Fruit fly (Drosophila melanogaster) whole organism, embryonic: ENCODE results near the gene RpL24.

Experiments used
- BEAF-32 ChIP-seq: fragments of 200-800 bp; sonication (Bioruptor generic); optimal IDR thresholded peaks from 3 replicates; lab custom pipeline; 2017; ENCODE audit warnings: missing biosample characterization, missing genetic modification characterization, mild to moderate bottlenecking, moderate library complexity, missing genetic modification reagents
- CG10209 ChIP-seq: fragments of 200-800 bp; sonication (Bioruptor generic); optimal IDR thresholded peaks from 3 replicates; lab custom pipeline; 2017; ENCODE audit warnings: missing biosample characterization, mild to moderate bottlenecking, missing genetic modification characterization, missing genetic modification reagents
- CG10267 ChIP-seq: fragments of 200-800 bp; sonication (Bioruptor generic); optimal IDR thresholded peaks from 2 replicates; lab custom pipeline; 2018; ENCODE audit warnings: missing biosample characterization, mild to moderate bottlenecking, missing genetic modification characterization, moderate library complexity
- CG12219 ChIP-seq: fragments of 200-800 bp; sonication (Bioruptor generic); optimal IDR thresholded peaks from 3 replicates; lab custom pipeline; 2018; ENCODE audit warnings: missing biosample characterization, mild to moderate bottlenecking, missing genetic modification characterization
- CG12659 ChIP-seq: fragments of 200-800 bp; sonication (Bioruptor generic); optimal IDR thresholded peaks from 3 replicates; lab custom pipeline; 2017; ENCODE audit warnings: mild to moderate bottlenecking, missing biosample characterization, missing genetic modification reagents, missing genetic modification characterization
- CG13287 ChIP-seq: fragments of 200-800 bp; sonication (Bioruptor generic); IDR thresholded peaks from 2 replicates; pipeline ENCODE4 v1.3.6; 2022; ENCODE audit warnings: missing biosample characterization, missing genetic modification characterization; ENCODE audit not compliant: partially characterized antibody
- CG13624 ChIP-seq: fragments of 200-800 bp; sonication (Bioruptor generic); optimal IDR thresholded peaks from 2 replicates; lab custom pipeline; 2016; ENCODE audit warnings: missing biosample characterization, missing genetic modification characterization
- CG14441 ChIP-seq: fragments of 200-800 bp; sonication (Bioruptor generic); IDR thresholded peaks from 2 replicates; pipeline ENCODE4 v1.3.6; 2022; ENCODE audit warnings: missing biosample characterization, missing genetic modification characterization
- CG17361 ChIP-seq: fragments of 200-800 bp; sonication (Bioruptor generic); IDR thresholded peaks from 3 replicates; pipeline ENCODE4 v1.3.6; 2022; ENCODE audit warnings: missing biosample characterization, missing genetic modification characterization
- CG17802 ChIP-seq: fragments of 200-800 bp; sonication (Bioruptor generic); optimal IDR thresholded peaks from 2 replicates; lab custom pipeline; 2018; ENCODE audit warnings: missing biosample characterization, mild to moderate bottlenecking, missing genetic modification characterization, moderate library complexity
- CG1792 ChIP-seq: fragments of 200-800 bp; sonication (Bioruptor generic); optimal IDR thresholded peaks from 2 replicates; lab custom pipeline; 2016; ENCODE audit warnings: missing biosample characterization, missing genetic modification characterization
- CG18262 ChIP-seq: fragments of 200-800 bp; optimal IDR thresholded peaks from 3 replicates; lab custom pipeline; 2019; ENCODE audit warnings: missing biosample characterization, mild to moderate bottlenecking, missing genetic modification characterization, moderate library complexity
- CG31224 ChIP-seq: fragments of 200-800 bp; sonication (Bioruptor generic); IDR thresholded peaks from 2 replicates; pipeline ENCODE4 v1.3.6; 2022; ENCODE audit warnings: missing biosample characterization, missing genetic modification characterization
- CG3281 ChIP-seq: fragments of 200-800 bp; sonication (Bioruptor generic); optimal IDR thresholded peaks from 3 replicates; lab custom pipeline; 2017; ENCODE audit warnings: missing biosample characterization, mild to moderate bottlenecking, missing genetic modification characterization
- CG42726 ChIP-seq: fragments of 200-800 bp; sonication (Bioruptor generic); IDR thresholded peaks from 2 replicates; pipeline ENCODE4 v1.3.6; 2022; ENCODE audit warnings: missing biosample characterization, missing genetic modification characterization; ENCODE audit not compliant: partially characterized antibody
- CG6689 ChIP-seq: fragments of 200-800 bp; sonication (Bioruptor generic); IDR thresholded peaks from 2 replicates; pipeline ENCODE4 v1.3.6; 2022; ENCODE audit warnings: missing biosample characterization, missing genetic modification characterization
- CG7928 ChIP-seq: fragments of 200-800 bp; sonication (Bioruptor generic); optimal IDR thresholded peaks from 2 replicates; lab custom pipeline; 2017; ENCODE audit warnings: missing biosample characterization, mild to moderate bottlenecking, missing genetic modification characterization
- CG7987 ChIP-seq: fragments of 200-800 bp; sonication (Bioruptor generic); optimal IDR thresholded peaks from 2 replicates; lab custom pipeline; 2018; ENCODE audit warnings: missing biosample characterization, mild to moderate bottlenecking, missing genetic modification characterization, moderate library complexity
- CG8089 ChIP-seq: fragments of 200-800 bp; sonication (Bioruptor generic); optimal IDR thresholded peaks from 3 replicates; lab custom pipeline; 2016; ENCODE audit warnings: missing biosample characterization, missing genetic modification characterization
- CG8359 ChIP-seq: fragments of 200-800 bp; sonication (Bioruptor generic); optimal IDR thresholded peaks from 2 replicates; lab custom pipeline; 2017; ENCODE audit warnings: missing biosample characterization, mild to moderate bottlenecking, missing genetic modification characterization, borderline replicate concordance
- CG9215 ChIP-seq: fragments of 200-800 bp; sonication (Bioruptor generic); IDR thresholded peaks from 2 replicates; pipeline ENCODE4 v1.3.6; 2022; ENCODE audit warnings: missing biosample characterization, missing genetic modification characterization
- CG9876 ChIP-seq: fragments of 200-800 bp; sonication (Bioruptor generic); optimal IDR thresholded peaks from 2 replicates; lab custom pipeline; 2016; ENCODE audit warnings: missing biosample characterization, missing genetic modification characterization
- D19A ChIP-seq: fragments of 200-800 bp; optimal IDR thresholded peaks from 3 replicates; lab custom pipeline; 2019; ENCODE audit warnings: missing biosample characterization, mild to moderate bottlenecking, missing genetic modification characterization, moderate library complexity
- Dek ChIP-seq: fragments of 200-800 bp; sonication (Bioruptor generic); optimal IDR thresholded peaks from 3 replicates; lab custom pipeline; 2019; ENCODE audit warnings: missing biosample characterization, mild to moderate bottlenecking, missing genetic modification characterization, moderate library complexity
- GATAe ChIP-seq: fragments of 200-800 bp; sonication (Bioruptor generic); conservative IDR thresholded peaks from 2 replicates; pipeline ENCODE4 v1.3.6; 2022; ENCODE audit warnings: missing biosample characterization, missing genetic modification characterization
- H2.0 ChIP-seq: fragments of 200-800 bp; sonication (Bioruptor generic); IDR thresholded peaks from 2 replicates; pipeline ENCODE4 v1.3.6; 2022; ENCODE audit warnings: missing biosample characterization, missing genetic modification characterization
- HmgZ ChIP-seq: fragments of 200-800 bp; sonication (Bioruptor generic); optimal IDR thresholded peaks from 2 replicates; lab custom pipeline; 2018; ENCODE audit warnings: missing biosample characterization, mild to moderate bottlenecking, missing genetic modification characterization
- Nf-YA ChIP-seq: fragments of 200-800 bp; sonication (Bioruptor generic); IDR thresholded peaks from 2 replicates; pipeline ENCODE4 v1.3.6; 2022; ENCODE audit warnings: missing biosample characterization, missing genetic modification characterization
- Nf-YB ChIP-seq: fragments of 200-800 bp; sonication (Bioruptor generic); optimal IDR thresholded peaks from 3 replicates; lab custom pipeline; 2019; ENCODE audit warnings: missing biosample characterization, mild to moderate bottlenecking, missing genetic modification characterization, moderate library complexity
- Usf ChIP-seq: fragments of 200-800 bp; sonication (Bioruptor generic); optimal IDR thresholded peaks from 2 replicates; lab custom pipeline; 2017; ENCODE audit warnings: missing genotype, missing biosample characterization, missing genetic modification characterization
- YL-1 ChIP-seq: fragments of 200-800 bp; sonication (Bioruptor generic); optimal IDR thresholded peaks from 3 replicates; lab custom pipeline; 2017; ENCODE audit warnings: missing biosample characterization, mild to moderate bottlenecking, missing genetic modification characterization
- cg ChIP-seq: fragments of 200-800 bp; sonication (Bioruptor generic); optimal IDR thresholded peaks from 3 replicates; lab custom pipeline; 2019; ENCODE audit warnings: missing biosample characterization, mild to moderate bottlenecking, missing genetic modification characterization, moderate library complexity
- cwo ChIP-seq: fragments of 200-800 bp; sonication (Bioruptor generic); optimal IDR thresholded peaks from 3 replicates; lab custom pipeline; 2017; ENCODE audit warnings: missing biosample characterization, missing genetic modification characterization, mild to moderate bottlenecking, moderate library complexity, missing genetic modification reagents
- dm ChIP-seq: fragments of 200-800 bp; sonication (Bioruptor generic); optimal IDR thresholded peaks from 3 replicates; lab custom pipeline; 2016; ENCODE audit warnings: missing biosample characterization, missing genetic modification characterization
- dysf ChIP-seq: fragments of 200-800 bp; sonication (Bioruptor generic); IDR thresholded peaks from 3 replicates; pipeline ENCODE4 v1.3.6; 2022; ENCODE audit warnings: missing biosample characterization, missing genetic modification characterization
- eyg ChIP-seq: fragments of 200-800 bp; sonication (Bioruptor generic); optimal IDR thresholded peaks from 3 replicates; lab custom pipeline; 2016; ENCODE audit warnings: missing biosample characterization, missing genetic modification characterization
- ftz-f1 ChIP-seq: fragments of 200-800 bp; sonication (Bioruptor generic); optimal IDR thresholded peaks from 2 replicates; lab custom pipeline; 2016; ENCODE audit warnings: missing biosample characterization, missing genetic modification characterization
- gsb-n ChIP-seq: fragments of 200-800 bp; sonication (Bioruptor generic); optimal IDR thresholded peaks from 3 replicates; lab custom pipeline; 2018; ENCODE audit warnings: missing biosample characterization, mild to moderate bottlenecking, missing genetic modification characterization
- hb ChIP-seq: fragments of 200-800 bp; sonication (Bioruptor generic); IDR thresholded peaks from 3 replicates; pipeline ENCODE4 v1.3.6; 2022; ENCODE audit warnings: missing biosample characterization, missing genetic modification characterization; ENCODE audit not compliant: partially characterized antibody
- lab ChIP-seq: fragments of 200-800 bp; sonication (Bioruptor generic); optimal IDR thresholded peaks from 3 replicates; lab custom pipeline; 2017; ENCODE audit warnings: missing biosample characterization, missing genetic modification characterization, mild to moderate bottlenecking, moderate library complexity, missing genetic modification reagents
- lbe ChIP-seq: fragments of 200-800 bp; sonication (Bioruptor generic); optimal IDR thresholded peaks from 2 replicates; lab custom pipeline; 2016; ENCODE audit warnings: missing biosample characterization, mild to moderate bottlenecking, missing genetic modification characterization
- lola ChIP-seq, 3 experiments: fragments of >200 bp in 2 of 3; fragments of 200-800 bp in 1 of 3; sonication (Bioruptor generic) in 1 of 3; optimal IDR thresholded peaks; 2 replicates each; lab custom pipeline; 2017 to 2019; ENCODE audit warnings: missing biosample characterization in 3 of 3, missing genetic modification characterization in 3 of 3, mild to moderate bottlenecking in 1 of 3, moderate library complexity in 1 of 3
- mirr ChIP-seq: fragments of 200-800 bp; sonication (Bioruptor generic); optimal IDR thresholded peaks from 3 replicates; lab custom pipeline; 2018; ENCODE audit warnings: missing biosample characterization, mild to moderate bottlenecking, missing genetic modification characterization
- pzg ChIP-seq: fragments of 200-800 bp; sonication (Bioruptor generic); optimal IDR thresholded peaks from 3 replicates; lab custom pipeline; 2018; ENCODE audit warnings: missing biosample characterization, mild to moderate bottlenecking, missing genetic modification characterization, moderate library complexity
- tap ChIP-seq: fragments of 200-800 bp; optimal IDR thresholded peaks from 3 replicates; lab custom pipeline; 2019; ENCODE audit warnings: missing biosample characterization, mild to moderate bottlenecking, missing genetic modification characterization, moderate library complexity
- tna ChIP-seq: fragments of 200-800 bp; sonication (Bioruptor generic); IDR thresholded peaks from 2 replicates; pipeline ENCODE4 v1.3.6; 2022; ENCODE audit warnings: missing biosample characterization, missing genetic modification characterization; ENCODE audit not compliant: partially characterized antibody
- unpg ChIP-seq: fragments of 200-800 bp; sonication (Bioruptor generic); optimal IDR thresholded peaks from 3 replicates; lab custom pipeline; 2018; ENCODE audit warnings: missing biosample characterization, mild to moderate bottlenecking, missing genetic modification characterization, moderate library complexity
- vfl ChIP-seq: fragments of 200-800 bp; sonication (Bioruptor generic); optimal IDR thresholded peaks from 2 replicates; lab custom pipeline; 2016; ENCODE audit warnings: missing biosample characterization, missing genetic modification characterization
- vnd ChIP-seq: fragments of 200-800 bp; sonication (Bioruptor generic); IDR thresholded peaks from 3 replicates; pipeline ENCODE4 v1.3.6; 2022; ENCODE audit warnings: missing biosample characterization, missing genetic modification characterization; ENCODE audit not compliant: partially characterized antibody

RpL24 gene

DNA sequence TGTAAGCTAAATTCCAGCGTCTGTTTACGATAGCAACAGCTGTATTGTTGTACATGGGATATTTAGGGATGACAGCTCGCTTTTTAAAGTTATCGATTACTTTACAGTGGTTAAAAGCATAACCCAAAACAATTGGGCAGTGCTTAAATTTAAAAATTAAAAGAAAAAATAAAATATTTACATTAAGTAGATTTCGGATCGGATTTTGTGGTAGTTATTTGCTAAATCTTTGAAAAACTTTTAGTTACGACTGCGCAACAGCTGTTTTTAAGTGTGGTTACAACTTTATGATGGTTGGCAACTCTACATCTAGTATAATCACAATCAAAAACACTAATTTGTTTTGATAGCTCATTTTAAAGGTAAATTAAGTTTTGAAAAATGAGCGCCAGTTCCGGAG lies 7.7 kb downstream of the RpL24 start, which contains the start of the genes Ing5 and CG7099 (continued):
- TF ChIP-seq Nf-YA (peak; percentile 89), YL-1 (GFP tag; lab: Kevin White, UChicago) (peak; percentile 92), CG6689 (GFP tag; lab: Robert Waterston, UW) (peak; percentile 96), CG10267 (tag; lab: Kevin White, UChicago) (peak; percentile 91), cg (GFP tag; lab: Kevin White, UChicago) (no peak), dm (GFP tag; lab: Kevin White, UChicago) (peak; percentile 62), CG12659 (GFP tag; lab: Kevin White, UChicago) (peak; percentile 97), GATAe (GFP tag; lab: Robert Waterston, UW) (peak; percentile 92), tap (peak; percentile 93), CG10209 (peak; percentile 95), CG42726 (GFP tag; lab: Robert Waterston, UW) (0 out of 2 replicates have a peak, but pooled peaks have one; percentile 48), CG14441 (GFP tag; lab: Robert Waterston, UW) (peak; percentile 98), vnd (peak; percentile 57; the same call in 1 of the 3 replicates), Dek (tag; lab: Kevin White, UChicago) (peak; percentile 94), CG9876 (GFP tag; lab: Kevin White, UChicago) (peak; percentile 75), CG8089 (GFP tag; lab: Kevin White, UChicago) (peak; percentile 77), ftz-f1 (GFP tag; lab: Kevin White, UChicago) (peak; percentile 18), CG7928 (peak; percentile 77), vfl (GFP tag; lab: Kevin White, UChicago) (peak; percentile 94), lab (GFP tag; lab: Kevin White, UChicago) (peak; percentile 97), CG7987 (peak; percentile 89), lola (GFP tag; optimal IDR thresholded peaks at IDR 0.05; lab: Kevin White, UChicago) (peak in 1 of 3 experiments; percentile 94), CG17361 (GFP tag; lab: Robert Waterston, UW) (peak; percentile 97), CG13624 (GFP tag; lab: Kevin White, UChicago) (peak; percentile 87), tna (GFP tag; lab: Robert Waterston, UW) (no peak), CG17802 (tag; lab: Kevin White, UChicago) (peak; percentile 87), cwo (peak; percentile 90), CG8359 (GFP tag; lab: Kevin White, UChicago) (peak; percentile 73), CG13287 (GFP tag; lab: Robert Waterston, UW) (peak; percentile 83), H2.0 (GFP tag; lab: Robert Waterston, UW) (peak; percentile 96), unpg (peak; percentile 97), CG18262 (tag; lab: Kevin White, UChicago) (peak; percentile 95), eyg (peak; percentile 68), hb (peak; percentile 76; the same call in 2 of the 3 replicates), Nf-YB (GFP tag; lab: Kevin White, UChicago) (peak; percentile 83), CG12219 (GFP tag; lab: Kevin White, UChicago) (peak; percentile 85), mirr (peak; percentile 91), dysf (GFP tag; lab: Robert Waterston, UW) (peak; percentile 96), CG1792 (GFP tag; lab: Kevin White, UChicago) (peak; percentile 59), pzg (GFP tag; lab: Kevin White, UChicago) (peak; percentile 57), lbe (GFP tag; lab: Kevin White, UChicago) (peak; percentile 95), CG31224 (GFP tag; lab: Robert Waterston, UW) (peak; percentile 93), Usf (GFP tag; lab: Kevin White, UChicago) (peak; percentile 93), D19A (tag; lab: Kevin White, UChicago) (peak; percentile 89), HmgZ (tag; lab: Kevin White, UChicago) (peak; percentile 97), CG9215 (GFP tag; lab: Robert Waterston, UW) (peak; percentile 94), BEAF-32 (GFP tag; lab: Kevin White, UChicago) (peak; percentile 70), CG3281 (GFP tag; lab: Kevin White, UChicago) (peak; percentile 95), gsb-n (tag; lab: Kevin White, UChicago) (peak; percentile 94)
